Fruit fly (Drosophila melanogaster): ENCODE measurements around the gene Btk.

Gene Btk

DNA sequence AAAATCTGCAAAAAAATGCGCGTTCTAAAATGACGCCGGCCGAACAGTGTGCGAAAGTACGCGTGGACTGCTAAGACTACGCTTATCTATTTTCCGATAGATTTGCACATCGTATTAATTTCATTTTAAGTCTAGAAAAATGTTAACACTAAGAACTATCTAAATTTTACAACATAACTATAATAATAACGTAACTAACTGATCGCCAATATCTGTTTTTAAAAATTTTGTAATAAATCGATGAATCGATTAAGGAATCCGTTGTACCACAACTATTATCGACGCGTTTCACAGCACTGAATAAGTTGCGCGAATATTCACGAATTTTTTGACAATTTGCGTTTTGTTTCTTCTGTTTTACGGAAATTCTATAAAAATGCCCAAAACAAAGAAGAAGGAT lies 89.8 kb downstream of the Btk start, which contains the start of gene Ssb-c31a (continued):
- TF ChIP-seq CG1647 (GFP tag; optimal IDR thresholded peaks at IDR 0.05) (peak; percentile 44), CG3995 (GFP tag; optimal IDR thresholded peaks at IDR 0.05) (peak; percentile 46), CG9215 (GFP tag; IDR thresholded peaks at IDR 0.05) (peak; percentile 57), CG6689 (GFP tag; IDR thresholded peaks at IDR 0.05) (peak; percentile 45), Dip2 (GFP tag; IDR thresholded peaks at IDR 0.05) (no peak), CG18262 (tag; optimal IDR thresholded peaks at IDR 0.05) (peak; percentile 58), CG8290 (GFP tag; optimal IDR thresholded peaks at IDR 0.05) (peak; percentile 71), CG8290 (tag; optimal IDR thresholded peaks at IDR 0.05) (peak; percentile 54 to 61), CG18599 (GFP tag; optimal IDR thresholded peaks at IDR 0.05) (peak; percentile 46), hb (GFP tag; IDR thresholded peaks at IDR 0.05; ENCODE audit: partially characterized antibody) (peak; percentile 27; the same call in 1 of the 3 replicates), rib (GFP tag; IDR thresholded peaks at IDR 0.05) (0 out of 2 replicates have a peak, but pooled peaks have one; percentile 17), Vsx1 (GFP tag; optimal IDR thresholded peaks at IDR 0.05) (no peak), Camta (GFP tag; optimal IDR thresholded peaks at IDR 0.05) (peak; percentile 26), p53 (GFP tag; optimal IDR thresholded peaks at IDR 0.05) (peak; percentile 36), CG7987 (GFP tag; optimal IDR thresholded peaks at IDR 0.05) (no peak), CG12299 (tag; optimal IDR thresholded peaks at IDR 0.05) (peak; percentile 60), Bteb2 (GFP tag; optimal IDR thresholded peaks at IDR 0.05) (peak; percentile 41), ken (GFP tag; IDR thresholded peaks at IDR 0.05) (no peak), Opbp (GFP tag; IDR thresholded peaks at IDR 0.05; ENCODE audit: partially characterized antibody) (peak; percentile 40; the same call in 1 of the 3 replicates), CG18764 (GFP tag; optimal IDR thresholded peaks at IDR 0.05) (peak; percentile 60), tup (GFP tag; optimal IDR thresholded peaks at IDR 0.05) (peak; percentile 28), CG1792 (GFP tag; optimal IDR thresholded peaks at IDR 0.05) (peak; percentile 55), salm (tag; optimal IDR thresholded peaks at IDR 0.05) (no peak), MBD-R2 (GFP tag; IDR thresholded peaks at IDR 0.05) (peak; percentile 90; the same call in 1 of the 2 replicates), Trl (optimal IDR thresholded peaks at IDR 0.05) (no peak), Trl (GFP tag; optimal IDR thresholded peaks at IDR 0.05) (peak; percentile 63), CG7556 (GFP tag; optimal IDR thresholded peaks at IDR 0.05) (peak; percentile 55), CG12071 (GFP tag; optimal IDR thresholded peaks at IDR 0.05) (no peak), CG17328 (GFP tag; IDR thresholded peaks at IDR 0.05) (peak; percentile 28; the same call in 1 of the 2 replicates), CG10959 (GFP tag; IDR thresholded peaks at IDR 0.05) (no peak), sisA (GFP tag; IDR thresholded peaks at IDR 0.05) (no peak), CG1602 (GFP tag; optimal IDR thresholded peaks at IDR 0.05) (peak; percentile 35), CG14860 (GFP tag; IDR thresholded peaks at IDR 0.05; ENCODE audit: partially characterized antibody) (peak; percentile 47; the same call in 1 of the 3 replicates), Nf-YB (GFP tag; optimal IDR thresholded peaks at IDR 0.05) (no peak), CG7271 (tag; optimal IDR thresholded peaks at IDR 0.05) (peak; percentile 11), gfzf (GFP tag; optimal IDR thresholded peaks at IDR 0.05) (peak; percentile 9), kah (GFP tag; optimal IDR thresholded peaks at IDR 0.05) (no peak), chm (GFP tag; IDR thresholded peaks at IDR 0.05) (no peak), CG33557 (GFP tag; optimal IDR thresholded peaks at IDR 0.05) (peak; percentile 44), ewg (GFP tag; optimal IDR thresholded peaks at IDR 0.05) (peak; percentile 24), Antp (GFP tag; optimal IDR thresholded peaks at IDR 0.05) (peak; percentile 22), Hr39 (optimal IDR thresholded peaks at IDR 0.05) (no peak), Hr3 (GFP tag; optimal IDR thresholded peaks at IDR 0.05) (peak; percentile 18), CG10209 (GFP tag; optimal IDR thresholded peaks at IDR 0.05) (peak; percentile 40), CG31365 (tag; optimal IDR thresholded peaks at IDR 0.05) (no peak), Six4 (GFP tag; optimal IDR thresholded peaks at IDR 0.05) (peak; percentile 14), CG12659 (GFP tag; optimal IDR thresholded peaks at IDR 0.05) (peak; percentile 73), HLH3B (GFP tag; IDR thresholded peaks at IDR 0.05) (0 out of 2 replicates have a peak, but pooled peaks have one; percentile 16), CG15073 (GFP tag; optimal IDR thresholded peaks at IDR 0.05) (no peak), crc (GFP tag; optimal IDR thresholded peaks at IDR 0.05) (no peak), CG6683 (GFP tag; optimal IDR thresholded peaks at IDR 0.05) (no peak), ash1 (GFP tag; optimal IDR thresholded peaks at IDR 0.05) (no peak)

Data from whole organism, embryonic.